Fruit fly (Drosophila melanogaster) S2 (cell line): ENCODE data around the gene CG10428.

Experiments
- CG8478 ChIP-seq: fragments of >200 bp; optimal IDR thresholded peaks from 2 replicates; lab custom pipeline; 2018
- CTCF ChIP-seq, 2 experiments: fragments of >200 bp; optimal IDR thresholded peaks; 2 replicates each; lab custom pipeline; 2018

DNA sequence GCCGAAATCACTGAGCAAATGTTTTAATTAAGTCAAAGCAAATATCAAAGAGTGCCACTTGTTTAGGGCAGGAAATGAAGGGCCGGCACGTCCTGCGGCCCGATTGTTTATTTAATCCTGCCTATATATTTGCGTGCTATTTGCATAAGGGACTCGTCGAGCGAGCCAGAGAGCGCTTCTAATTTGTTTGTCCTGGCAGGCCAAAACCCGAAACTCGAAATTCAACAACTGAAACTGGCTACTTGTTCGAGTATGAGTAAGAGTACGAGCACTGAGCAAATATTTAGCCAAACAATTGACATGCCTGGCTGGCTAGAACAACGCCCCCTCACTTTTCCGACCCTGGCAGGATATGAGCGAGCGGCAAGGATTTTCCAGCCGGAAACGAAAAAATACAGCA lies 31.1 kb upstream of the CG10428 start:
- no peak for TF ChIP-seq CG8478 (lab: Kevin White, UChicago)
- TF ChIP-seq CTCF (optimal IDR thresholded peaks at IDR 0.05; lab: Kevin White, UChicago): no peak
